Worm (Caenorhabditis elegans): ENCODE measurements around the gene ZK867.2.

DNA sequence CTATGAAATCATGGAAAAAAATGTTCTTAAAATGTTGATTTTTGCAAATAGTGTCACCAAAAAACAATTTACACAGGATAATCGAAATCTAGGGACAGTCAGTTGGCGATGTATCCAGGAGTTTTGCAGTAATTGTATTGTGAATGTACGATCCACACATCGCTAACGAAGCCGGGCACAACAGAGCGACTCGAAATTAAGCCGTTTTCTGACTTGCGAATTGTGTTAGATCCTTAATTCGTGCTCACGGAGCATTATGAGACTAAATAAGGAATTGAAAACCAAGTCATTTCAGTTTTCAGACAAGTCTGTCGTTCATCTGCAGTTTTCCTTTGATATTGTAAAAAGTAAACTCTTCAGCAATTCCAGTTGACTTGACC is 27.5 kb downstream of the ZK867.2 start:
- TF ChIP-seq ztf-23 (GFP tag; IDR thresholded peaks at IDR 0.05) (no peak), cog-1 (tag; optimal IDR thresholded peaks at IDR 0.05) (no peak), med-1 (GFP tag; optimal IDR thresholded peaks at IDR 0.05; ENCODE audit: insufficient read depth) (no peak), klf-2 (GFP tag; conservative IDR thresholded peaks at IDR 0.05) (no peak), flt-1 (GFP tag; IDR thresholded peaks at IDR 0.05) (no peak)

All from whole organism, midembryonic.